Worm (Caenorhabditis elegans) whole organism, L4/young adult: ENCODE data around the gene ist-1.

ENCODE experiments used
- W03F9.2 ChIP-seq: fragments of 150-350 bp; optimal IDR thresholded peaks from 2 replicates; lab custom pipeline; 2014; ENCODE audit warnings: missing biosample characterization, missing genetic modification characterization
- him-1 ChIP-seq: sonication (generic microtip); optimal IDR thresholded peaks from 2 replicates; lab custom pipeline; 2016; ENCODE audit warnings: missing genotype, missing genetic modification reagents, missing genetic modification characterization, missing compliant biosample characterization

DNA sequence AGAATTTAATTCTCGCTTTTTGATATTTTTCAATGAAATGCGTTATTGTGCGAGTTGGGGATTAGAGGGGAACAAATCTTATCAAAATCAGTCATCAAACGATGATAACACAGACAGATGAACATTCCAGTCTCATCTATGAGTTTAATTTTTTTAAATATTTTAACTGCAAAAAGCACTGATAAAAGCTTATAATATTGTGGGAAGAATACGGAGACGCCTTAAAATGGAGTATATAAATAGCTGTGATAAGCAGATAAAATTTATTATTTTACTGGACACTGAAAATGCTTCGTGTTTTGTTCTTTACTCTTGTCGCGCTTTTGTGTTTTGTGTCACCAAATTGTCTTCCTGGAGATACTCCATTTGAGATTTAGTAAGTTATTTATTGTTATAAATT, 13.2 kb downstream of the ist-1 start, which contains the start of gene clec-86:
- TF ChIP-seq him-1 (tag; lab: Kevin White, UChicago): no peak
- TF ChIP-seq W03F9.2 (tag; lab: Kevin White, UChicago): no peak
